Fruit fly (Drosophila melanogaster) whole organism, embryonic: ENCODE results near the gene RSG7.

Source experiments
- ATbp ChIP-seq: fragments of 200-800 bp; sonication (Bioruptor generic); optimal IDR thresholded peaks from 2 replicates; lab custom pipeline; 2017; ENCODE audit warnings: missing biosample characterization, mild to moderate bottlenecking, missing genetic modification characterization, missing genetic modification reagents
- CG10431 ChIP-seq: fragments of 200-800 bp; sonication (Bioruptor generic); optimal IDR thresholded peaks from 3 replicates; lab custom pipeline; 2018; ENCODE audit warnings: missing biosample characterization, mild to moderate bottlenecking, missing genetic modification characterization
- CG10979 ChIP-seq: fragments of 200-800 bp; sonication (Bioruptor generic); optimal IDR thresholded peaks from 2 replicates; lab custom pipeline; 2018; ENCODE audit warnings: missing biosample characterization, mild to moderate bottlenecking, missing genetic modification characterization, moderate library complexity
- CG11695 ChIP-seq: fragments of 200-800 bp; sonication (Bioruptor generic); IDR thresholded peaks from 3 replicates; pipeline ENCODE4 v1.3.6; 2022; ENCODE audit warnings: missing biosample characterization, missing genetic modification characterization
- CG13287 ChIP-seq: fragments of 200-800 bp; sonication (Bioruptor generic); IDR thresholded peaks from 2 replicates; pipeline ENCODE4 v1.3.6; 2022; ENCODE audit warnings: missing biosample characterization, missing genetic modification characterization; ENCODE audit not compliant: partially characterized antibody
- CG14710 ChIP-seq: fragments of 200-800 bp; sonication (Bioruptor generic); optimal IDR thresholded peaks from 3 replicates; lab custom pipeline; 2019; ENCODE audit warnings: missing biosample characterization, mild to moderate bottlenecking, missing genetic modification characterization, moderate library complexity
- CG16863 ChIP-seq: fragments of 200-800 bp; sonication (Bioruptor generic); optimal IDR thresholded peaks from 3 replicates; lab custom pipeline; 2016; ENCODE audit warnings: missing biosample characterization, missing genetic modification characterization
- CG17385 ChIP-seq: fragments of 200-800 bp; sonication (Bioruptor generic); optimal IDR thresholded peaks from 3 replicates; lab custom pipeline; 2018; ENCODE audit warnings: missing biosample characterization, mild to moderate bottlenecking, missing genetic modification characterization
- CG17912 ChIP-seq: fragments of 200-800 bp; sonication (Bioruptor generic); optimal IDR thresholded peaks from 2 replicates; lab custom pipeline; 2018; ENCODE audit warnings: missing biosample characterization, mild to moderate bottlenecking, missing genetic modification characterization
- CG1792 ChIP-seq: fragments of 200-800 bp; sonication (Bioruptor generic); optimal IDR thresholded peaks from 2 replicates; lab custom pipeline; 2016; ENCODE audit warnings: missing biosample characterization, missing genetic modification characterization
- CG18262 ChIP-seq: fragments of 200-800 bp; optimal IDR thresholded peaks from 3 replicates; lab custom pipeline; 2019; ENCODE audit warnings: missing biosample characterization, mild to moderate bottlenecking, missing genetic modification characterization, moderate library complexity
- CG18599 ChIP-seq: fragments of 200-800 bp; sonication (Bioruptor generic); optimal IDR thresholded peaks from 3 replicates; lab custom pipeline; 2017; ENCODE audit warnings: missing biosample characterization, missing genetic modification characterization, mild to moderate bottlenecking, moderate library complexity, missing genetic modification reagents
- CG2199 ChIP-seq: fragments of 200-800 bp; sonication (Bioruptor generic); IDR thresholded peaks from 3 replicates; pipeline ENCODE4 v1.3.6; 2022; ENCODE audit warnings: missing biosample characterization, missing genetic modification characterization
- CG2712 ChIP-seq: fragments of 200-800 bp; optimal IDR thresholded peaks from 3 replicates; lab custom pipeline; 2019; ENCODE audit warnings: missing biosample characterization, mild to moderate bottlenecking, missing genetic modification characterization, moderate library complexity
- CG30403 ChIP-seq: fragments of 200-800 bp; sonication (Bioruptor generic); optimal IDR thresholded peaks from 3 replicates; lab custom pipeline; 2016; ENCODE audit warnings: missing biosample characterization, missing genetic modification characterization
- CG30431 ChIP-seq: fragments of 200-800 bp; sonication (Bioruptor generic); optimal IDR thresholded peaks from 2 replicates; lab custom pipeline; 2017; ENCODE audit warnings: missing biosample characterization, missing genetic modification characterization
- CG4360 ChIP-seq: fragments of 200-800 bp; sonication (Bioruptor generic); IDR thresholded peaks from 2 replicates; pipeline ENCODE4 v1.3.6; 2022; ENCODE audit warnings: missing biosample characterization, missing genetic modification characterization
- CG4424 ChIP-seq: fragments of 200-800 bp; sonication (Bioruptor generic); optimal IDR thresholded peaks from 3 replicates; lab custom pipeline; 2016; ENCODE audit warnings: missing biosample characterization, missing genetic modification characterization
- CG6854 ChIP-seq: fragments of 200-800 bp; sonication (Bioruptor generic); optimal IDR thresholded peaks from 3 replicates; lab custom pipeline; 2017; ENCODE audit warnings: missing biosample characterization, mild to moderate bottlenecking, missing genetic modification characterization
- CG8290 ChIP-seq, 3 experiments: fragments of 200-800 bp; sonication (Bioruptor generic); optimal IDR thresholded peaks; 2 replicates each; lab custom pipeline; 2016 to 2019; ENCODE audit warnings: missing biosample characterization in 3 of 3, missing genetic modification characterization in 3 of 3, mild to moderate bottlenecking in 2 of 3, moderate library complexity in 1 of 3
- D ChIP-seq, 2 experiments: fragments of 200-800 bp in 1 of 2; fragments of >200 bp in 1 of 2; sonication (Bioruptor generic) in 1 of 2; optimal IDR thresholded peaks; 2 replicates in 1 of 2; 3 replicates in 1 of 2; lab custom pipeline; 2017; ENCODE audit warnings: mild to moderate bottlenecking in 1 of 2, missing biosample characterization in 1 of 2, missing genetic modification characterization in 1 of 2, missing genetic modification reagents in 1 of 2
- Doc3 ChIP-seq: fragments of 200-800 bp; sonication (Bioruptor generic); IDR thresholded peaks from 3 replicates; pipeline ENCODE4 v1.3.6; 2022; ENCODE audit warnings: missing biosample characterization, missing genetic modification characterization; ENCODE audit not compliant: partially characterized antibody
- ERR ChIP-seq: fragments of 200-800 bp; sonication (Bioruptor generic); optimal IDR thresholded peaks from 2 replicates; lab custom pipeline; 2016; ENCODE audit warnings: missing biosample characterization, missing genetic modification characterization
- Ets65A ChIP-seq: fragments of 200-800 bp; sonication (Bioruptor generic); peaks from one replicate; lab custom pipeline; 2016; ENCODE audit warnings: missing biosample characterization, missing genetic modification characterization
- Med ChIP-seq: fragments of 200-800 bp; sonication (Bioruptor generic); peaks from one replicate; lab custom pipeline; 2016; ENCODE audit warnings: missing biosample characterization, missing genetic modification characterization, mild to moderate bottlenecking, inconsistent platforms, moderate library complexity
- NFAT ChIP-seq: fragments of 200-800 bp; sonication (Bioruptor generic); IDR thresholded peaks from 2 replicates; pipeline ENCODE4 v1.3.6; 2022; ENCODE audit warnings: missing biosample characterization, missing genetic modification characterization
- Oli ChIP-seq: fragments of 200-800 bp; sonication (Bioruptor generic); optimal IDR thresholded peaks from 2 replicates; lab custom pipeline; 2018; ENCODE audit warnings: missing biosample characterization, mild to moderate bottlenecking, missing genetic modification characterization, moderate library complexity
- Pdp1 ChIP-seq, 2 experiments: fragments of 200-800 bp; sonication (Bioruptor generic); optimal IDR thresholded peaks; 3 replicates each; lab custom pipeline; 2016; ENCODE audit warnings: missing biosample characterization in 2 of 2, missing genetic modification characterization in 2 of 2, mild to moderate bottlenecking in 1 of 2, moderate library complexity in 1 of 2
- Ravus ChIP-seq: fragments of 200-800 bp; sonication (Bioruptor generic); IDR thresholded peaks from 2 replicates; pipeline ENCODE4 v1.3.6; 2022; ENCODE audit warnings: missing biosample characterization, missing genetic modification characterization
- Sin3A ChIP-seq: fragments of >200 bp; optimal IDR thresholded peaks from 2 replicates; lab custom pipeline; 2018
- Sox100B ChIP-seq: fragments of 200-800 bp; sonication (Bioruptor generic); optimal IDR thresholded peaks from 3 replicates; lab custom pipeline; 2018; ENCODE audit warnings: missing biosample characterization, mild to moderate bottlenecking, missing genetic modification characterization
- Taf1 ChIP-seq: fragments of 200-800 bp; sonication (Bioruptor generic); IDR thresholded peaks from 2 replicates; pipeline ENCODE4 v1.3.6; 2022; ENCODE audit warnings: missing biosample characterization, missing genetic modification characterization
- Xrp1 ChIP-seq: fragments of 200-800 bp; sonication (Bioruptor generic); IDR thresholded peaks from 2 replicates; pipeline ENCODE4 v1.3.6; 2022; ENCODE audit warnings: missing biosample characterization, missing genetic modification characterization
- amos ChIP-seq: fragments of 200-800 bp; sonication (Bioruptor generic); IDR thresholded peaks from 2 replicates; pipeline ENCODE4 v1.3.6; 2022; ENCODE audit warnings: missing biosample characterization, missing genetic modification characterization; ENCODE audit not compliant: partially characterized antibody
- aop ChIP-seq: fragments of 200-800 bp; sonication (Bioruptor generic); IDR thresholded peaks from 2 replicates; pipeline ENCODE4 v1.3.6; 2022; ENCODE audit warnings: missing biosample characterization, missing genetic modification characterization
- btn ChIP-seq: fragments of 200-800 bp; sonication (Bioruptor generic); optimal IDR thresholded peaks from 2 replicates; lab custom pipeline; 2016; ENCODE audit warnings: missing biosample characterization, missing genetic modification characterization
- cad ChIP-seq: fragments of >200 bp; optimal IDR thresholded peaks from 2 replicates; lab custom pipeline; 2017; ENCODE audit warnings: missing biosample characterization, missing genetic modification characterization
- dan ChIP-seq: fragments of 200-800 bp; sonication (Bioruptor generic); IDR thresholded peaks from 2 replicates; pipeline ENCODE4 v1.3.6; 2022; ENCODE audit warnings: missing biosample characterization, missing genetic modification characterization
- ems ChIP-seq: fragments of 200-800 bp; sonication (Bioruptor generic); optimal IDR thresholded peaks from 3 replicates; lab custom pipeline; 2016; ENCODE audit warnings: missing biosample characterization, missing genetic modification characterization
- ftz-f1 ChIP-seq: fragments of 200-800 bp; sonication (Bioruptor generic); optimal IDR thresholded peaks from 2 replicates; lab custom pipeline; 2016; ENCODE audit warnings: missing biosample characterization, missing genetic modification characterization
- gem ChIP-seq: fragments of 200-800 bp; sonication (Bioruptor generic); optimal IDR thresholded peaks from 2 replicates; lab custom pipeline; 2019; ENCODE audit warnings: missing biosample characterization, mild to moderate bottlenecking, missing genetic modification characterization, moderate library complexity
- jumu ChIP-seq: fragments of 200-800 bp; sonication (Bioruptor generic); optimal IDR thresholded peaks from 3 replicates; lab custom pipeline; 2016; ENCODE audit warnings: missing biosample characterization, missing genetic modification characterization
- lov ChIP-seq, 2 experiments: fragments of 200-800 bp in 1 of 2; fragments of >200 bp in 1 of 2; sonication (Bioruptor generic) in 1 of 2; IDR thresholded peaks in 1 of 2; optimal IDR thresholded peaks in 1 of 2; 2 replicates in 1 of 2; 3 replicates in 1 of 2; pipeline versions ENCODE4 v1.3.6 to Lab custom; 2017 to 2022; ENCODE audit warnings: missing biosample characterization in 1 of 2, missing genetic modification characterization in 1 of 2
- nmo ChIP-seq: fragments of 200-800 bp; sonication (Bioruptor generic); optimal IDR thresholded peaks from 2 replicates; lab custom pipeline; 2018; ENCODE audit warnings: missing biosample characterization, mild to moderate bottlenecking, missing genetic modification characterization, moderate library complexity
- phol ChIP-seq: fragments of 200-800 bp; sonication (Bioruptor generic); optimal IDR thresholded peaks from 3 replicates; lab custom pipeline; 2018; ENCODE audit warnings: missing biosample characterization, mild to moderate bottlenecking, missing genetic modification characterization, moderate library complexity
- pnt ChIP-seq: fragments of 200-800 bp; sonication (Bioruptor generic); optimal IDR thresholded peaks from 3 replicates; lab custom pipeline; 2016; ENCODE audit warnings: missing biosample characterization, missing genetic modification characterization
- pzg ChIP-seq: fragments of 200-800 bp; sonication (Bioruptor generic); optimal IDR thresholded peaks from 3 replicates; lab custom pipeline; 2018; ENCODE audit warnings: missing biosample characterization, mild to moderate bottlenecking, missing genetic modification characterization, moderate library complexity
- sens ChIP-seq: fragments of 200-800 bp; sonication (Bioruptor generic); peaks from one replicate; lab custom pipeline; 2016; ENCODE audit warnings: missing biosample characterization, missing genetic modification characterization
- stwl ChIP-seq: fragments of 200-800 bp; sonication (Bioruptor generic); optimal IDR thresholded peaks from 3 replicates; lab custom pipeline; 2018; ENCODE audit warnings: missing biosample characterization, mild to moderate bottlenecking, missing genetic modification characterization, moderate library complexity

RSG7 gene

dm6 chrX:16880013-16880412 lies 35.8 kb upstream of the RSG7 start:
- TF ChIP-seq ERR (GFP tag; lab: Kevin White, UChicago) = no peak
- no peak for TF ChIP-seq Ravus (GFP tag; lab: Robert Waterston, UW)
- TF ChIP-seq pnt (GFP tag; lab: Kevin White, UChicago) = no peak
- peak; percentile 15 for TF ChIP-seq Sox100B (GFP tag; lab: Kevin White, UChicago)
- peak; percentile 22 for TF ChIP-seq phol (tag; lab: Kevin White, UChicago)
- no peak for TF ChIP-seq CG30431 (GFP tag; lab: Kevin White, UChicago)
- TF ChIP-seq CG14710 (tag; lab: Kevin White, UChicago) = peak; percentile 23
- no peak for TF ChIP-seq pzg (GFP tag; lab: Kevin White, UChicago)
- no peak for TF ChIP-seq CG17912 (GFP tag; lab: Kevin White, UChicago)
- peak; percentile 43 for TF ChIP-seq sens (GFP tag; lab: Kevin White, UChicago)
- no peak for TF ChIP-seq D (optimal IDR thresholded peaks at IDR 0.05; lab: Kevin White, UChicago)
- no peak for TF ChIP-seq D (GFP tag; optimal IDR thresholded peaks at IDR 0.05; lab: Kevin White, UChicago)
- TF ChIP-seq dan (GFP tag; lab: Robert Waterston, UW) = no peak
- TF ChIP-seq Oli (tag; lab: Kevin White, UChicago) = peak; percentile 3
- no peak for TF ChIP-seq CG1792 (GFP tag; lab: Kevin White, UChicago)
- peak; percentile 68 for TF ChIP-seq Med (GFP tag; lab: Kevin White, UChicago)
- no peak for TF ChIP-seq CG8290 (GFP tag; optimal IDR thresholded peaks at IDR 0.05; lab: Kevin White, UChicago)
- no peak for TF ChIP-seq CG8290 (tag; optimal IDR thresholded peaks at IDR 0.05; lab: Kevin White, UChicago)
- no peak for TF ChIP-seq stwl
- TF ChIP-seq CG4360 (GFP tag; lab: Robert Waterston, UW) = no peak
- peak; percentile 7 for TF ChIP-seq CG2712 (tag; lab: Kevin White, UChicago)
- no peak for TF ChIP-seq CG13287 (GFP tag; lab: Robert Waterston, UW)
- no peak for TF ChIP-seq cad (GFP tag; lab: Kevin White, UChicago)
- peak; percentile 18 for TF ChIP-seq CG18262 (tag; lab: Kevin White, UChicago)
- TF ChIP-seq CG16863 (GFP tag; lab: Kevin White, UChicago) = no peak
- TF ChIP-seq CG10979 = peak; percentile 47
- TF ChIP-seq CG11695 (GFP tag; lab: Robert Waterston, UW) = no peak
- TF ChIP-seq btn (GFP tag; lab: Kevin White, UChicago) = no peak
- TF ChIP-seq ATbp (GFP tag; lab: Kevin White, UChicago) = no peak
- no peak for TF ChIP-seq CG18599 (GFP tag; lab: Kevin White, UChicago)
- TF ChIP-seq CG6854 (GFP tag; lab: Kevin White, UChicago) = no peak
- TF ChIP-seq gem = peak; percentile 23
- no peak for TF ChIP-seq amos
- no peak for TF ChIP-seq CG17385 (GFP tag; lab: Kevin White, UChicago)
- peak in 1 of 2 experiments; percentile 19 for TF ChIP-seq Pdp1 (GFP tag; optimal IDR thresholded peaks at IDR 0.05; lab: Kevin White, UChicago)
- no peak for TF ChIP-seq ftz-f1
- TF ChIP-seq Xrp1 = peak; percentile 13; the same call in 1 of the 2 replicates
- TF ChIP-seq Doc3 (GFP tag; lab: Robert Waterston, UW) = no peak
- TF ChIP-seq CG30403 (GFP tag; lab: Kevin White, UChicago) = no peak
- TF ChIP-seq CG4424 = peak; percentile 1
- TF ChIP-seq lov (optimal IDR thresholded peaks at IDR 0.05; lab: Kevin White, UChicago) = no peak
- TF ChIP-seq lov (GFP tag; IDR thresholded peaks at IDR 0.05; lab: Robert Waterston, UW) = no peak
- no peak for TF ChIP-seq ems (GFP tag; lab: Kevin White, UChicago)
- TF ChIP-seq CG2199 (GFP tag; lab: Robert Waterston, UW) = no peak
- no peak for TF ChIP-seq Sin3A (lab: Kevin White, UChicago)
- TF ChIP-seq NFAT (GFP tag; lab: Robert Waterston, UW) = no peak
- no peak for TF ChIP-seq jumu
- no peak for TF ChIP-seq aop (GFP tag; lab: Robert Waterston, UW)
- TF ChIP-seq CG10431 = no peak
- TF ChIP-seq nmo (GFP tag; lab: Kevin White, UChicago) = no peak
- no peak for TF ChIP-seq Taf1 (GFP tag; lab: Robert Waterston, UW)
- TF ChIP-seq Ets65A (GFP tag; lab: Kevin White, UChicago) = peak; percentile 80
